Fruit fly (Drosophila melanogaster) whole organism, embryonic: ENCODE measurements around the gene CG12948.
A peak's percentile ranks its signal among the peaks of the same experiment; 100 is the strongest.

Experiments used
- Adf1 ChIP-seq: fragments of 200-800 bp; sonication (Bioruptor generic); IDR thresholded peaks from 2 replicates; pipeline ENCODE4 v1.3.6; 2022; ENCODE audit warnings: missing biosample characterization, missing genetic modification characterization
- Atf-2 ChIP-seq: fragments of 200-800 bp; sonication (Bioruptor generic); optimal IDR thresholded peaks from 2 replicates; lab custom pipeline; 2016; ENCODE audit warnings: missing biosample characterization, missing genetic modification characterization
- CG10543 ChIP-seq: fragments of 200-800 bp; sonication (Bioruptor generic); optimal IDR thresholded peaks from 3 replicates; lab custom pipeline; 2017; ENCODE audit warnings: missing biosample characterization, mild to moderate bottlenecking, missing genetic modification characterization, moderate library complexity
- CG13624 ChIP-seq: fragments of 200-800 bp; sonication (Bioruptor generic); optimal IDR thresholded peaks from 2 replicates; lab custom pipeline; 2016; ENCODE audit warnings: missing biosample characterization, missing genetic modification characterization
- CG14710 ChIP-seq: fragments of 200-800 bp; sonication (Bioruptor generic); optimal IDR thresholded peaks from 3 replicates; lab custom pipeline; 2019; ENCODE audit warnings: missing biosample characterization, mild to moderate bottlenecking, missing genetic modification characterization, moderate library complexity
- CG14860 ChIP-seq: fragments of 200-800 bp; sonication (Bioruptor generic); IDR thresholded peaks from 3 replicates; pipeline ENCODE4 v1.3.6; 2022; ENCODE audit warnings: missing biosample characterization, missing genetic modification characterization; ENCODE audit not compliant: partially characterized antibody
- CG17186 ChIP-seq: fragments of 200-800 bp; sonication (Bioruptor generic); optimal IDR thresholded peaks from 3 replicates; lab custom pipeline; 2017; ENCODE audit warnings: missing biosample characterization, missing genetic modification reagents, missing genetic modification characterization
- CG18262 ChIP-seq: fragments of 200-800 bp; optimal IDR thresholded peaks from 3 replicates; lab custom pipeline; 2019; ENCODE audit warnings: missing biosample characterization, mild to moderate bottlenecking, missing genetic modification characterization, moderate library complexity
- CG2129 ChIP-seq: fragments of 200-800 bp; sonication (Bioruptor generic); IDR thresholded peaks from 2 replicates; pipeline ENCODE4 v1.3.6; 2022; ENCODE audit warnings: missing biosample characterization, missing genetic modification characterization; ENCODE audit not compliant: partially characterized antibody
- CG2889 ChIP-seq: fragments of 200-800 bp; sonication (Bioruptor generic); IDR thresholded peaks from 3 replicates; pipeline ENCODE4 v1.3.6; 2022; ENCODE audit warnings: missing biosample characterization, missing genetic modification characterization
- CG3847 ChIP-seq: fragments of 200-800 bp; sonication (Bioruptor generic); IDR thresholded peaks from 2 replicates; pipeline ENCODE4 v1.3.6; 2022; ENCODE audit warnings: missing biosample characterization, missing genetic modification characterization
- CG3995 ChIP-seq: fragments of 200-800 bp; sonication (Bioruptor generic); optimal IDR thresholded peaks from 3 replicates; lab custom pipeline; 2016; ENCODE audit warnings: missing biosample characterization, missing genetic modification characterization
- CG5953 ChIP-seq: fragments of 200-800 bp; sonication (Bioruptor generic); IDR thresholded peaks from 2 replicates; pipeline ENCODE4 v1.3.6; 2022; ENCODE audit warnings: missing biosample characterization, missing genetic modification characterization
- CG8290 ChIP-seq, 3 experiments: fragments of 200-800 bp; sonication (Bioruptor generic); optimal IDR thresholded peaks; 2 replicates each; lab custom pipeline; 2016 to 2019; ENCODE audit warnings: missing biosample characterization in 3 of 3, missing genetic modification characterization in 3 of 3, mild to moderate bottlenecking in 2 of 3, moderate library complexity in 1 of 3
- CG9609 ChIP-seq: fragments of 200-800 bp; sonication (Bioruptor generic); optimal IDR thresholded peaks from 3 replicates; lab custom pipeline; 2016; ENCODE audit warnings: missing biosample characterization, missing genetic modification characterization
- CG9797 ChIP-seq: fragments of 200-800 bp; sonication (Bioruptor generic); optimal IDR thresholded peaks from 3 replicates; lab custom pipeline; 2018; ENCODE audit warnings: missing biosample characterization, mild to moderate bottlenecking, missing genetic modification characterization
- D ChIP-seq, 2 experiments: fragments of 200-800 bp in 1 of 2; fragments of >200 bp in 1 of 2; sonication (Bioruptor generic) in 1 of 2; optimal IDR thresholded peaks; 2 replicates in 1 of 2; 3 replicates in 1 of 2; lab custom pipeline; 2017; ENCODE audit warnings: mild to moderate bottlenecking in 1 of 2, missing biosample characterization in 1 of 2, missing genetic modification characterization in 1 of 2, missing genetic modification reagents in 1 of 2
- Dek ChIP-seq: fragments of 200-800 bp; sonication (Bioruptor generic); optimal IDR thresholded peaks from 3 replicates; lab custom pipeline; 2019; ENCODE audit warnings: missing biosample characterization, mild to moderate bottlenecking, missing genetic modification characterization, moderate library complexity
- Dip2 ChIP-seq: fragments of 200-800 bp; sonication (Bioruptor generic); IDR thresholded peaks from 2 replicates; pipeline ENCODE4 v1.3.6; 2022; ENCODE audit warnings: missing biosample characterization, missing genetic modification characterization
- Dll ChIP-seq: fragments of 200-800 bp; sonication (Bioruptor generic); IDR thresholded peaks from 4 replicates; pipeline ENCODE4 v1.3.6; 2022; ENCODE audit warnings: missing biosample characterization, missing genetic modification characterization; ENCODE audit not compliant: partially characterized antibody
- E2f1 ChIP-seq: fragments of 200-800 bp; sonication (Bioruptor generic); IDR thresholded peaks from 2 replicates; pipeline ENCODE4 v1.3.6; 2022; ENCODE audit warnings: missing biosample characterization, missing genetic modification characterization
- E2f2 ChIP-seq: fragments of 200-800 bp; sonication (Bioruptor generic); IDR thresholded peaks from 2 replicates; pipeline ENCODE4 v1.3.6; 2022; ENCODE audit warnings: missing biosample characterization, missing genetic modification characterization
- HLHmδ ChIP-seq: fragments of 200-800 bp; sonication (Bioruptor generic); optimal IDR thresholded peaks from 2 replicates; lab custom pipeline; 2018; ENCODE audit warnings: missing biosample characterization, mild to moderate bottlenecking, missing genetic modification characterization, moderate library complexity
- Hey ChIP-seq: fragments of 200-800 bp; sonication (Bioruptor generic); optimal IDR thresholded peaks from 3 replicates; lab custom pipeline; 2018; ENCODE audit warnings: missing biosample characterization, mild to moderate bottlenecking, missing genetic modification characterization
- MESR4 ChIP-seq: fragments of 200-800 bp; sonication (Bioruptor generic); optimal IDR thresholded peaks from 2 replicates; lab custom pipeline; 2018; ENCODE audit warnings: missing biosample characterization, mild to moderate bottlenecking, missing genetic modification characterization, moderate library complexity
- Neu2 ChIP-seq: fragments of 200-800 bp; sonication (Bioruptor generic); optimal IDR thresholded peaks from 3 replicates; lab custom pipeline; 2016; ENCODE audit warnings: missing biosample characterization, missing genetic modification characterization, borderline replicate concordance
- Oli ChIP-seq: fragments of 200-800 bp; sonication (Bioruptor generic); optimal IDR thresholded peaks from 2 replicates; lab custom pipeline; 2018; ENCODE audit warnings: missing biosample characterization, mild to moderate bottlenecking, missing genetic modification characterization, moderate library complexity
- Poxn ChIP-seq: fragments of 200-800 bp; sonication (Bioruptor generic); IDR thresholded peaks from 2 replicates; pipeline ENCODE4 v1.3.6; 2022; ENCODE audit warnings: missing biosample characterization, missing genetic modification characterization
- Rx ChIP-seq: fragments of 200-800 bp; sonication (Bioruptor generic); IDR thresholded peaks from 2 replicates; pipeline ENCODE4 v1.3.6; 2022; ENCODE audit warnings: missing biosample characterization, missing genetic modification characterization
- Usf ChIP-seq: fragments of 200-800 bp; sonication (Bioruptor generic); optimal IDR thresholded peaks from 2 replicates; lab custom pipeline; 2017; ENCODE audit warnings: missing genotype, missing biosample characterization, missing genetic modification characterization
- Xbp1 ChIP-seq: fragments of 200-800 bp; sonication (Bioruptor generic); optimal IDR thresholded peaks from 3 replicates; lab custom pipeline; 2016; ENCODE audit warnings: missing biosample characterization, mild to moderate bottlenecking, missing genetic modification characterization
- ara ChIP-seq: fragments of 200-800 bp; sonication (Bioruptor generic); IDR thresholded peaks from 2 replicates; pipeline ENCODE4 v1.3.6; 2022; ENCODE audit warnings: missing biosample characterization, missing genetic modification characterization
- br ChIP-seq: fragments of >200 bp; optimal IDR thresholded peaks from 2 replicates; lab custom pipeline; 2017
- chinmo ChIP-seq: fragments of 200-800 bp; sonication (Bioruptor generic); IDR thresholded peaks from 4 replicates; pipeline ENCODE4 v1.3.6; 2022; ENCODE audit warnings: missing biosample characterization, missing genetic modification characterization; ENCODE audit not compliant: partially characterized antibody
- corto ChIP-seq: fragments of 200-800 bp; sonication (Bioruptor generic); optimal IDR thresholded peaks from 2 replicates; lab custom pipeline; 2016; ENCODE audit warnings: missing biosample characterization, mild to moderate bottlenecking, missing genetic modification characterization, moderate library complexity
- dati ChIP-seq: fragments of 200-800 bp; sonication (Bioruptor generic); IDR thresholded peaks from 2 replicates; pipeline ENCODE4 v1.3.6; 2022; ENCODE audit warnings: missing biosample characterization, missing genetic modification characterization
- dm ChIP-seq: fragments of 200-800 bp; sonication (Bioruptor generic); optimal IDR thresholded peaks from 3 replicates; lab custom pipeline; 2016; ENCODE audit warnings: missing biosample characterization, missing genetic modification characterization
- dmrt99B ChIP-seq: fragments of 200-800 bp; sonication (Bioruptor generic); optimal IDR thresholded peaks from 2 replicates; lab custom pipeline; 2018; ENCODE audit warnings: missing biosample characterization, mild to moderate bottlenecking, missing genetic modification characterization, moderate library complexity
- ems ChIP-seq: fragments of 200-800 bp; sonication (Bioruptor generic); optimal IDR thresholded peaks from 3 replicates; lab custom pipeline; 2016; ENCODE audit warnings: missing biosample characterization, missing genetic modification characterization
- hkb ChIP-seq, 2 experiments: fragments of 200-800 bp in 1 of 2; fragments of >200 bp in 1 of 2; sonication (Bioruptor generic) in 1 of 2; IDR thresholded peaks in 1 of 2; optimal IDR thresholded peaks in 1 of 2; 2 replicates each; pipeline versions ENCODE4 v1.3.6 to Lab custom; 2017 to 2022; ENCODE audit warnings: missing biosample characterization in 1 of 2, missing genetic modification characterization in 1 of 2
- lola ChIP-seq, 3 experiments: fragments of >200 bp in 2 of 3; fragments of 200-800 bp in 1 of 3; sonication (Bioruptor generic) in 1 of 3; optimal IDR thresholded peaks; 2 replicates each; lab custom pipeline; 2017 to 2019; ENCODE audit warnings: missing biosample characterization in 3 of 3, missing genetic modification characterization in 3 of 3, mild to moderate bottlenecking in 1 of 3, moderate library complexity in 1 of 3
- rib ChIP-seq: fragments of 200-800 bp; sonication (Bioruptor generic); IDR thresholded peaks from 2 replicates; pipeline ENCODE4 v1.3.6; 2022; ENCODE audit warnings: missing biosample characterization, missing genetic modification characterization
- sisA ChIP-seq: fragments of 200-800 bp; sonication (Bioruptor generic); IDR thresholded peaks from 2 replicates; pipeline ENCODE4 v1.3.6; 2022; ENCODE audit warnings: missing biosample characterization, missing genetic modification characterization
- tll ChIP-seq, 2 experiments: fragments of 200-800 bp in 1 of 2; fragments of >200 bp in 1 of 2; sonication (Bioruptor generic) in 1 of 2; optimal IDR thresholded peaks; 2 replicates each; lab custom pipeline; 2017 to 2019; ENCODE audit warnings: missing biosample characterization in 2 of 2, missing genetic modification characterization in 2 of 2, mild to moderate bottlenecking in 1 of 2, moderate library complexity in 1 of 2
- toy ChIP-seq: fragments of 200-800 bp; sonication (Bioruptor generic); IDR thresholded peaks from 2 replicates; pipeline ENCODE4 v1.3.6; 2022; ENCODE audit warnings: missing biosample characterization, missing genetic modification characterization
- wor ChIP-seq: fragments of 200-800 bp; sonication (Bioruptor generic); IDR thresholded peaks from 2 replicates; pipeline ENCODE4 v1.3.6; 2022; ENCODE audit warnings: missing biosample characterization, missing genetic modification characterization
- zf30C ChIP-seq: fragments of 200-800 bp; sonication (Bioruptor generic); optimal IDR thresholded peaks from 3 replicates; lab custom pipeline; 2018; ENCODE audit warnings: missing biosample characterization, mild to moderate bottlenecking, missing genetic modification characterization

Gene CG12948

DNA sequence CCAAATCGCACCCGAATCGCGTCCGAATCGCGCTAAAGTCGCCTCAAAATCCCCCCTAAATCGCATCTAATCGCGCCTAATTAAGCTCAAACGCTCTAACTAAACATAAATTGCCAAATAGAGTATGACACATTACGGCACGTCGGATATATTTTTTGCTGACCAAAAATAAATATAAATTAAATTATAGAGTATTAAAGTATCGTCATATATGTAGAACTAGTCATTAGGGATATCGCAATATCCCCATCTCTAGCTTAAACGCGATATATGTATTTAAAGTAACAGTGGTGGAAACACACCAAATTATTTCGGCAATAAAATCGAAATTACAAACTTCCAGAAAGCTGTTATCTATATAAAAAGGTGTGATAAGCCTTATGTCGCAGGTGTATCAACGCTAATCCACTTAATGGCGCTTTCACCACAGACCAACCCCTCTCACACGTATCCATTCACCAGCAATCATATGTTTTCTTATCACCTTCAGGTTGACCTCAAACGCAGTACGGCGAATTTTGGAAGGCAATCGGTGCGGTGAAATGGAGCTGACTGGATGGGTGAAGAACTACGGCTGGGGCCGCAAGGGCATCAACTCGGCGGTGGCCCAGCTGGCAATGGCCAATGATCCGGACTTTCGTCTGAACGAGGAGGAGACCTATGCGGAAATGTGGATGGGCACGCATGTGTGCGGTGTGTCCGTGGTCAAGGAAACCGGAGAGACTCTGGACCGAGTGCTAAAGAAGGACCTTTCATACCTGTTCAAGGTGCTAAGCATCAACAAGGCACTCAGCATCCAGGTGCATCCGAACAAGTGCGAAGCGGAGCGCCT, 12.0 kb upstream of the CG12948 start, which contains the start of gene Mpi (continued):
- TF ChIP-seq toy (GFP tag; lab: Robert Waterston, UW) (no peak), CG9609 (GFP tag; lab: Kevin White, UChicago) (no peak), wor (GFP tag; lab: Robert Waterston, UW) (no peak), dmrt99B (tag; lab: Kevin White, UChicago) (no peak), Poxn (no peak), E2f2 (GFP tag; lab: Robert Waterston, UW) (peak; percentile 46; the same call in 1 of the 2 replicates), lola (GFP tag; optimal IDR thresholded peaks at IDR 0.05; lab: Kevin White, UChicago) (peak in 1 of 3 experiments; percentile 44), CG10543 (GFP tag; lab: Kevin White, UChicago) (peak; percentile 25), Oli (tag; lab: Kevin White, UChicago) (no peak), dm (GFP tag; lab: Kevin White, UChicago) (no peak), zf30C (GFP tag; lab: Kevin White, UChicago) (no peak), ems (peak; percentile 23), CG3995 (peak; percentile 82), CG9797 (GFP tag; lab: Kevin White, UChicago) (peak; percentile 6), D (optimal IDR thresholded peaks at IDR 0.05; lab: Kevin White, UChicago) (peak; percentile 21), D (GFP tag; optimal IDR thresholded peaks at IDR 0.05; lab: Kevin White, UChicago) (no peak), CG13624 (GFP tag; lab: Kevin White, UChicago) (peak; percentile 28), br (lab: Kevin White, UChicago) (no peak), MESR4 (peak; percentile 83), Dek (no peak), Atf-2 (GFP tag; lab: Kevin White, UChicago) (no peak), Rx (no peak), hkb (optimal IDR thresholded peaks at IDR 0.05; lab: Kevin White, UChicago) (no peak), hkb (GFP tag; IDR thresholded peaks at IDR 0.05; lab: Robert Waterston, UW) (0 out of 2 replicates have a peak, but pooled peaks have one; percentile 25), Usf (GFP tag; lab: Kevin White, UChicago) (no peak), sisA (GFP tag; lab: Robert Waterston, UW) (no peak), E2f1 (GFP tag; lab: Robert Waterston, UW) (no peak), CG8290 (GFP tag; optimal IDR thresholded peaks at IDR 0.05; lab: Kevin White, UChicago) (no peak), CG8290 (tag; optimal IDR thresholded peaks at IDR 0.05; lab: Kevin White, UChicago) (no peak), Xbp1 (GFP tag; lab: Kevin White, UChicago) (no peak), ara (GFP tag; lab: Robert Waterston, UW) (no peak), CG18262 (tag; lab: Kevin White, UChicago) (no peak), Hey (tag; lab: Kevin White, UChicago) (no peak), CG14710 (tag; lab: Kevin White, UChicago) (peak; percentile 40), CG14860 (GFP tag; lab: Robert Waterston, UW) (no peak), HLHmδ (GFP tag; lab: Kevin White, UChicago) (no peak), Adf1 (no peak), Dll (GFP tag; lab: Robert Waterston, UW) (peak; percentile 67), rib (no peak), CG17186 (GFP tag; lab: Kevin White, UChicago) (no peak), CG5953 (GFP tag; lab: Robert Waterston, UW) (no peak), corto (GFP tag; lab: Kevin White, UChicago) (no peak), CG2889 (GFP tag; lab: Robert Waterston, UW) (no peak), Dip2 (GFP tag; lab: Robert Waterston, UW) (no peak), Neu2 (no peak), CG3847 (GFP tag; lab: Robert Waterston, UW) (no peak), tll (GFP tag; optimal IDR thresholded peaks at IDR 0.05; lab: Kevin White, UChicago) (no peak), dati (no peak), chinmo (GFP tag; lab: Robert Waterston, UW) (0 out of 4 replicates have a peak, but pooled peaks have one; percentile 32), CG2129 (peak; percentile 45; the same call in 1 of the 2 replicates)
